Worm (Caenorhabditis elegans): ENCODE data around the gene itm-2.

DNA sequence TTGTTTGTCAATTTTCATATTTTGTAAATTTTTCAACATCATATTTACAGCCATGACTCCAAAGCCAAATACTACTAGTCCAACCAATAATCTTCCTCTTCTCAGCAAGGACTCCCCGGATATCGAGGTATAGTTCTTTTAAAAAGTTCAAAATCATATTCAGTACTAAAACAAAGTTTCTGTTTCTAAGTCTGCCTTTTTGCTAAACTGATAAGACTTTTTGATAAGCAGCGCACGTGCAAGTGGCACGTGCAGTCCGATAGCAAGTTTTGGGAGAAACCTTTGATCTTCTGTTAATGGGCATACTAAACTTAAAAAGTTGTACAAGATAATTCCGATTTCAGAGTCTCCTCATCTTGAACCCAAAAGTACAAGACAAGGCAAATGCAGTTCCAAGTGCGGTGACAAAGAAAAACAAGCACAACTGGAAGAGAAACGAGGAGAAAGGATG, 22.9 kb downstream of the itm-2 start, which contains the start of gene dpyd-1:
- no peak for TF ChIP-seq nhr-237 (tag; optimal IDR thresholded peaks at IDR 0.05)
- TF ChIP-seq mep-1 (tag; optimal IDR thresholded peaks at IDR 0.05): no peak
